Fruit fly (Drosophila melanogaster) whole organism, embryonic: ENCODE results near the gene CG10254.

Source experiments
- Antp ChIP-seq: fragments of 200-800 bp; sonication (Bioruptor generic); optimal IDR thresholded peaks from 3 replicates; lab custom pipeline; 2016; ENCODE audit warnings: missing biosample characterization, missing genetic modification characterization
- CG10462 ChIP-seq: fragments of 200-800 bp; sonication (Bioruptor generic); optimal IDR thresholded peaks from 2 replicates; lab custom pipeline; 2016; ENCODE audit warnings: missing biosample characterization, missing genetic modification characterization
- CG11504 ChIP-seq: fragments of 200-800 bp; sonication (Bioruptor generic); optimal IDR thresholded peaks from 3 replicates; lab custom pipeline; 2019; ENCODE audit warnings: missing biosample characterization, mild to moderate bottlenecking, missing genetic modification characterization, moderate library complexity
- CG12155 ChIP-seq: fragments of 200-800 bp; sonication (Bioruptor generic); optimal IDR thresholded peaks from 3 replicates; lab custom pipeline; 2016; ENCODE audit warnings: missing biosample characterization, missing genetic modification characterization
- CG12219 ChIP-seq: fragments of 200-800 bp; sonication (Bioruptor generic); optimal IDR thresholded peaks from 3 replicates; lab custom pipeline; 2018; ENCODE audit warnings: missing biosample characterization, mild to moderate bottlenecking, missing genetic modification characterization
- CG12769 ChIP-seq: fragments of 200-800 bp; sonication (Bioruptor generic); optimal IDR thresholded peaks from 2 replicates; lab custom pipeline; 2019; ENCODE audit warnings: missing biosample characterization, mild to moderate bottlenecking, missing genetic modification characterization, moderate library complexity
- CG13296 ChIP-seq: fragments of 200-800 bp; sonication (Bioruptor generic); optimal IDR thresholded peaks from 3 replicates; lab custom pipeline; 2018; ENCODE audit warnings: missing biosample characterization, mild to moderate bottlenecking, missing genetic modification characterization
- CG13775 ChIP-seq: fragments of 200-800 bp; sonication (Bioruptor generic); optimal IDR thresholded peaks from 3 replicates; lab custom pipeline; 2017; ENCODE audit warnings: missing biosample characterization, mild to moderate bottlenecking, missing genetic modification characterization
- CG14667 ChIP-seq: fragments of 200-800 bp; sonication (Bioruptor generic); IDR thresholded peaks from 2 replicates; pipeline ENCODE4 v1.3.6; 2022; ENCODE audit warnings: missing biosample characterization, missing genetic modification characterization
- CG14965 ChIP-seq: fragments of 200-800 bp; sonication (Bioruptor generic); optimal IDR thresholded peaks from 2 replicates; lab custom pipeline; 2016; ENCODE audit warnings: missing biosample characterization, missing genetic modification characterization, borderline replicate concordance
- CG15269 ChIP-seq: fragments of 200-800 bp; sonication (Bioruptor generic); optimal IDR thresholded peaks from 2 replicates; lab custom pipeline; 2018; ENCODE audit warnings: missing biosample characterization, mild to moderate bottlenecking, missing genetic modification characterization, moderate library complexity
- CG1792 ChIP-seq: fragments of 200-800 bp; sonication (Bioruptor generic); optimal IDR thresholded peaks from 2 replicates; lab custom pipeline; 2016; ENCODE audit warnings: missing biosample characterization, missing genetic modification characterization
- CG2129 ChIP-seq: fragments of 200-800 bp; sonication (Bioruptor generic); IDR thresholded peaks from 2 replicates; pipeline ENCODE4 v1.3.6; 2022; ENCODE audit warnings: missing biosample characterization, missing genetic modification characterization; ENCODE audit not compliant: partially characterized antibody
- CG31441 ChIP-seq: fragments of 200-800 bp; sonication (Bioruptor generic); IDR thresholded peaks from 2 replicates; pipeline ENCODE4 v1.3.6; 2022; ENCODE audit warnings: missing biosample characterization, missing genetic modification characterization
- CG3163 ChIP-seq: fragments of 200-800 bp; sonication (Bioruptor generic); optimal IDR thresholded peaks from 3 replicates; lab custom pipeline; 2016; ENCODE audit warnings: missing biosample characterization, missing genetic modification characterization
- CG4617 ChIP-seq: fragments of 200-800 bp; sonication (Bioruptor generic); optimal IDR thresholded peaks from 3 replicates; lab custom pipeline; 2016; ENCODE audit warnings: missing biosample characterization, missing genetic modification characterization, borderline replicate concordance
- CG7556 ChIP-seq: fragments of 200-800 bp; sonication (Bioruptor generic); optimal IDR thresholded peaks from 2 replicates; lab custom pipeline; 2017; ENCODE audit warnings: missing biosample characterization, mild to moderate bottlenecking, missing genetic modification characterization
- CG8281 ChIP-seq: fragments of 200-800 bp; sonication (Bioruptor generic); optimal IDR thresholded peaks from 2 replicates; lab custom pipeline; 2018; ENCODE audit warnings: missing biosample characterization, mild to moderate bottlenecking, missing genetic modification characterization, moderate library complexity
- CG8944 ChIP-seq: fragments of 200-800 bp; sonication (Bioruptor generic); optimal IDR thresholded peaks from 3 replicates; lab custom pipeline; 2016; ENCODE audit warnings: missing biosample characterization, missing genetic modification characterization
- CG9817 ChIP-seq: fragments of 200-800 bp; sonication (Bioruptor generic); optimal IDR thresholded peaks from 2 replicates; lab custom pipeline; 2018; ENCODE audit warnings: missing biosample characterization, mild to moderate bottlenecking, missing genetic modification characterization, moderate library complexity
- D19B ChIP-seq: fragments of 200-800 bp; sonication (Bioruptor generic); optimal IDR thresholded peaks from 2 replicates; lab custom pipeline; 2017; ENCODE audit warnings: missing biosample characterization, mild to moderate bottlenecking, missing genetic modification characterization
- Dek ChIP-seq: fragments of 200-800 bp; sonication (Bioruptor generic); optimal IDR thresholded peaks from 3 replicates; lab custom pipeline; 2019; ENCODE audit warnings: missing biosample characterization, mild to moderate bottlenecking, missing genetic modification characterization, moderate library complexity
- Dfd ChIP-seq, 2 experiments: fragments of >200 bp; optimal IDR thresholded peaks; 2 replicates each; lab custom pipeline; 2017; ENCODE audit warnings: missing biosample characterization in 2 of 2, missing genetic modification characterization in 2 of 2
- Hmx ChIP-seq: fragments of 200-800 bp; sonication (Bioruptor generic); optimal IDR thresholded peaks from 2 replicates; lab custom pipeline; 2016; ENCODE audit warnings: missing biosample characterization, missing genetic modification characterization
- Mrtf ChIP-seq: fragments of 200-800 bp; sonication (Bioruptor generic); IDR thresholded peaks from 3 replicates; pipeline ENCODE4 v1.3.6; 2022; ENCODE audit warnings: missing biosample characterization, missing genetic modification characterization
- NK7.1 ChIP-seq: fragments of 200-800 bp; sonication (Bioruptor generic); optimal IDR thresholded peaks from 3 replicates; lab custom pipeline; 2016; ENCODE audit warnings: missing biosample characterization, missing genetic modification characterization
- Neu2 ChIP-seq: fragments of 200-800 bp; sonication (Bioruptor generic); optimal IDR thresholded peaks from 3 replicates; lab custom pipeline; 2016; ENCODE audit warnings: missing biosample characterization, missing genetic modification characterization, borderline replicate concordance
- Nf-YA ChIP-seq: fragments of 200-800 bp; sonication (Bioruptor generic); IDR thresholded peaks from 2 replicates; pipeline ENCODE4 v1.3.6; 2022; ENCODE audit warnings: missing biosample characterization, missing genetic modification characterization
- Poxn ChIP-seq: fragments of 200-800 bp; sonication (Bioruptor generic); IDR thresholded peaks from 2 replicates; pipeline ENCODE4 v1.3.6; 2022; ENCODE audit warnings: missing biosample characterization, missing genetic modification characterization
- Rfx ChIP-seq: fragments of 200-800 bp; sonication (Bioruptor generic); IDR thresholded peaks from 2 replicates; pipeline ENCODE4 v1.3.6; 2022; ENCODE audit warnings: missing biosample characterization, missing genetic modification characterization
- Sry-β ChIP-seq: fragments of 200-800 bp; sonication (Bioruptor generic); optimal IDR thresholded peaks from 2 replicates; lab custom pipeline; 2018; ENCODE audit warnings: missing biosample characterization, mild to moderate bottlenecking, missing genetic modification characterization, moderate library complexity
- Sry-δ ChIP-seq: fragments of 200-800 bp; sonication (Bioruptor generic); optimal IDR thresholded peaks from 2 replicates; lab custom pipeline; 2016; ENCODE audit warnings: missing biosample characterization, missing genetic modification characterization
- ato ChIP-seq: fragments of 200-800 bp; sonication (Bioruptor generic); IDR thresholded peaks from 2 replicates; pipeline ENCODE4 v1.3.6; 2022; ENCODE audit warnings: missing biosample characterization, missing genetic modification characterization; ENCODE audit not compliant: partially characterized antibody
- bab2 ChIP-seq: fragments of 200-800 bp; sonication (Bioruptor generic); optimal IDR thresholded peaks from 2 replicates; lab custom pipeline; 2016; ENCODE audit warnings: missing biosample characterization, missing genetic modification characterization
- bigmax ChIP-seq: fragments of 200-800 bp; sonication (Bioruptor generic); optimal IDR thresholded peaks from 2 replicates; lab custom pipeline; 2018; ENCODE audit warnings: missing biosample characterization, mild to moderate bottlenecking, missing genetic modification characterization
- chif ChIP-seq, 2 experiments: fragments of 200-800 bp; sonication (Bioruptor generic); optimal IDR thresholded peaks; 3 replicates each; lab custom pipeline; 2016; ENCODE audit warnings: missing biosample characterization in 2 of 2, missing genetic modification characterization in 2 of 2
- dan ChIP-seq: fragments of 200-800 bp; sonication (Bioruptor generic); IDR thresholded peaks from 2 replicates; pipeline ENCODE4 v1.3.6; 2022; ENCODE audit warnings: missing biosample characterization, missing genetic modification characterization
- gcm2 ChIP-seq: fragments of 200-800 bp; sonication (Bioruptor generic); optimal IDR thresholded peaks from 2 replicates; lab custom pipeline; 2016; ENCODE audit warnings: missing biosample characterization, missing genetic modification characterization
- gfzf ChIP-seq: fragments of 200-800 bp; sonication (Bioruptor generic); optimal IDR thresholded peaks from 2 replicates; lab custom pipeline; 2016; ENCODE audit warnings: missing biosample characterization, mild to moderate bottlenecking, missing genetic modification characterization, moderate library complexity
- jumu ChIP-seq: fragments of 200-800 bp; sonication (Bioruptor generic); optimal IDR thresholded peaks from 3 replicates; lab custom pipeline; 2016; ENCODE audit warnings: missing biosample characterization, missing genetic modification characterization
- kay ChIP-seq: fragments of 200-800 bp; sonication (Bioruptor generic); optimal IDR thresholded peaks from 2 replicates; lab custom pipeline; 2016; ENCODE audit warnings: missing biosample characterization, missing genetic modification characterization
- lbe ChIP-seq: fragments of 200-800 bp; sonication (Bioruptor generic); optimal IDR thresholded peaks from 2 replicates; lab custom pipeline; 2016; ENCODE audit warnings: missing biosample characterization, mild to moderate bottlenecking, missing genetic modification characterization
- nerfin-1 ChIP-seq: fragments of 200-800 bp; sonication (Bioruptor generic); optimal IDR thresholded peaks from 3 replicates; lab custom pipeline; 2019; ENCODE audit warnings: missing biosample characterization, mild to moderate bottlenecking, missing genetic modification characterization, moderate library complexity
- p53 ChIP-seq: fragments of 200-800 bp; sonication (Bioruptor generic); optimal IDR thresholded peaks from 2 replicates; lab custom pipeline; 2016; ENCODE audit warnings: missing biosample characterization, missing genetic modification characterization
- pb ChIP-seq: fragments of 200-800 bp; sonication (Bioruptor generic); optimal IDR thresholded peaks from 3 replicates; lab custom pipeline; 2016; ENCODE audit warnings: missing biosample characterization, missing genetic modification characterization
- pnt ChIP-seq: fragments of 200-800 bp; sonication (Bioruptor generic); optimal IDR thresholded peaks from 3 replicates; lab custom pipeline; 2016; ENCODE audit warnings: missing biosample characterization, missing genetic modification characterization
- sd ChIP-seq: fragments of 200-800 bp; sonication (Bioruptor generic); optimal IDR thresholded peaks from 3 replicates; lab custom pipeline; 2018; ENCODE audit warnings: missing biosample characterization, mild to moderate bottlenecking, missing genetic modification characterization, moderate library complexity
- slbo ChIP-seq: fragments of 200-800 bp; sonication (Bioruptor generic); IDR thresholded peaks from 2 replicates; pipeline ENCODE4 v1.3.6; 2022; ENCODE audit warnings: missing biosample characterization, missing genetic modification characterization
- tll ChIP-seq, 2 experiments: fragments of 200-800 bp in 1 of 2; fragments of >200 bp in 1 of 2; sonication (Bioruptor generic) in 1 of 2; optimal IDR thresholded peaks; 2 replicates each; lab custom pipeline; 2017 to 2019; ENCODE audit warnings: missing biosample characterization in 2 of 2, missing genetic modification characterization in 2 of 2, mild to moderate bottlenecking in 1 of 2, moderate library complexity in 1 of 2
- trh ChIP-seq: fragments of 200-800 bp; sonication (Bioruptor generic); optimal IDR thresholded peaks from 2 replicates; lab custom pipeline; 2016; ENCODE audit warnings: missing biosample characterization, missing genetic modification characterization
- wdn ChIP-seq: fragments of 200-800 bp; sonication (Bioruptor generic); IDR thresholded peaks from 2 replicates; pipeline ENCODE4 v1.3.6; 2022; ENCODE audit warnings: missing biosample characterization, missing genetic modification characterization
- zfh2 ChIP-seq: fragments of 200-800 bp; sonication (Bioruptor generic); optimal IDR thresholded peaks from 2 replicates; lab custom pipeline; 2016; ENCODE audit warnings: missing biosample characterization, missing genetic modification characterization

The CG10254 gene

DNA sequence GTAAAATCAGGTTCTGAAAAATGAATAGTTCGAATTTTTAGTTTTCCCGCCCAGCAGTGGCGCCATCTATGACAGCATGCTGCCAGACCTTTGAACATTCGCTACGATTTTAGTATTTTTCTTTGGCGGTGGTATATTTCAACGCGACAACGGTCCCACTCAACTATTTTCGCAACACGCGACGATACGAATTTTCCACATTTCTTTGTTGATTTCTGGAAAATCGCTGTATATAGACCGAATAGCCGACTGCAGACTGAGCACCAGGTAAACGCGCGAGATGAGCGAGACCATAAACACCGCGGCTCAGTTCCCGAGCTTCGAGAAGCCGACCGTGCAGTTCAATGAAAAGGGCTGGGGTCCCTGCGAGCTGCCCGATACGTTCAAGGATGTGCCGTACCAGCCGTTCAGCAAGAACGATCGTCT is 14.9 kb downstream of the CG10254 start, which contains the start of gene eIF3d1 (continued):
- TF ChIP-seq CG8281 (no peak), pb (GFP tag; lab: Kevin White, UChicago) (no peak), Hmx (no peak), D19B (no peak), Sry-β (GFP tag; lab: Kevin White, UChicago) (no peak), bab2 (no peak), CG10462 (no peak), CG7556 (no peak), CG11504 (tag; lab: Kevin White, UChicago) (no peak), p53 (GFP tag; lab: Kevin White, UChicago) (no peak), chif (GFP tag; optimal IDR thresholded peaks at IDR 0.05; lab: Kevin White, UChicago) (peak; percentile 12 to 25), CG12769 (tag; lab: Kevin White, UChicago) (no peak), kay (GFP tag; lab: Kevin White, UChicago) (no peak), NK7.1 (no peak), Dek (tag; lab: Kevin White, UChicago) (no peak), CG12155 (GFP tag; lab: Kevin White, UChicago) (peak; percentile 44), lbe (GFP tag; lab: Kevin White, UChicago) (no peak), nerfin-1 (tag; lab: Kevin White, UChicago) (no peak), tll (GFP tag; optimal IDR thresholded peaks at IDR 0.05; lab: Kevin White, UChicago) (no peak), CG13296 (GFP tag; lab: Kevin White, UChicago) (no peak), Sry-δ (peak; percentile 48), gcm2 (GFP tag; lab: Kevin White, UChicago) (no peak), CG14667 (GFP tag; lab: Robert Waterston, UW) (no peak), Neu2 (GFP tag; lab: Kevin White, UChicago) (no peak), bigmax (GFP tag; lab: Kevin White, UChicago) (peak; percentile 94), Dfd (GFP tag; optimal IDR thresholded peaks at IDR 0.05; lab: Kevin White, UChicago) (no peak), wdn (GFP tag; lab: Robert Waterston, UW) (no peak), CG8944 (no peak), zfh2 (GFP tag; lab: Kevin White, UChicago) (peak; percentile 22), Antp (no peak), gfzf (GFP tag; lab: Kevin White, UChicago) (peak; percentile 89), CG14965 (GFP tag; lab: Kevin White, UChicago) (no peak), ato (GFP tag; lab: Robert Waterston, UW) (no peak), trh (GFP tag; lab: Kevin White, UChicago) (no peak), sd (tag; lab: Kevin White, UChicago) (peak; percentile 90), Rfx (GFP tag; lab: Robert Waterston, UW) (peak; percentile 50; the same call in 1 of the 2 replicates), Mrtf (GFP tag; lab: Robert Waterston, UW) (no peak), CG2129 (GFP tag; lab: Robert Waterston, UW) (no peak), CG3163 (peak; percentile 36), slbo (GFP tag; lab: Robert Waterston, UW) (no peak; the same call in 1 of the 2 replicates), jumu (no peak), CG9817 (tag; lab: Kevin White, UChicago) (no peak), Nf-YA (no peak), CG31441 (GFP tag; lab: Robert Waterston, UW) (no peak), CG15269 (tag; lab: Kevin White, UChicago) (no peak), dan (GFP tag; lab: Robert Waterston, UW) (no peak), CG12219 (GFP tag; lab: Kevin White, UChicago) (no peak), CG4617 (GFP tag; lab: Kevin White, UChicago) (peak; percentile 89), pnt (GFP tag; lab: Kevin White, UChicago) (peak; percentile 6), CG13775 (GFP tag; lab: Kevin White, UChicago) (no peak), Poxn (GFP tag; lab: Robert Waterston, UW) (no peak), CG1792 (GFP tag; lab: Kevin White, UChicago) (no peak)
